Worm (Caenorhabditis elegans) whole organism, L4 larva: Measurements from ENCODE around the gene pitp-1.
A peak's percentile ranks its signal among the peaks of the same experiment; 100 is the strongest.

Experiments
- F37D6.2 ChIP-seq: sonication (generic microtip); optimal IDR thresholded peaks from 2 replicates; lab custom pipeline; 2016; ENCODE audit warnings: mild to moderate bottlenecking, missing genetic modification characterization, missing compliant biosample characterization
- F44E2.7 ChIP-seq: fragments of 200-800 bp; sonication (Bioruptor generic); IDR thresholded peaks from 2 replicates; pipeline ENCODE4 v2.1.2; 2022; ENCODE audit warnings: missing genetic modification characterization, missing compliant biosample characterization
- F49E8.2 ChIP-seq: sonication (generic microtip); optimal IDR thresholded peaks from 2 replicates; lab custom pipeline; 2016; ENCODE audit warnings: missing compliant biosample characterization, mild to moderate bottlenecking, missing genetic modification characterization, borderline replicate concordance
- R02D3.7 ChIP-seq: fragments of 150-350 bp; sonication (generic microtip); optimal IDR thresholded peaks from 3 replicates; lab custom pipeline; 2014; ENCODE audit warnings: missing biosample characterization, missing genetic modification characterization
- T20F7.1 ChIP-seq: fragments of 200-800 bp; sonication (Bioruptor generic); optimal IDR thresholded peaks from 2 replicates; lab custom pipeline; 2018; ENCODE audit warnings: mild to moderate bottlenecking, missing genetic modification characterization, missing compliant biosample characterization
- Y75B8A.6 ChIP-seq: fragments of 200-800 bp; sonication (Bioruptor generic); IDR thresholded peaks from 2 replicates; pipeline ENCODE4 v1.3.6; 2022; ENCODE audit warnings: missing genetic modification reagents, missing genetic modification characterization, missing compliant biosample characterization
- aha-1 ChIP-seq: fragments of 150-350 bp; peaks from one replicate; lab custom pipeline; 2014; ENCODE audit warnings: missing biosample characterization, missing genetic modification characterization
- ceh-28 ChIP-seq: fragments of 150-350 bp; optimal IDR thresholded peaks from 2 replicates; lab custom pipeline; 2014; ENCODE audit warnings: missing biosample characterization, missing genetic modification reagents, missing genetic modification characterization
- ceh-44 ChIP-seq: fragments of 200-800 bp; sonication (Bioruptor generic); IDR thresholded peaks from 2 replicates; pipeline ENCODE4 v1.3.6; 2022; ENCODE audit warnings: missing genetic modification reagents, missing genetic modification characterization, missing compliant biosample characterization
- cey-2 ChIP-seq: sonication (generic microtip); optimal IDR thresholded peaks from 3 replicates; lab custom pipeline; 2017; ENCODE audit warnings: missing genetic modification characterization, mild to moderate bottlenecking, missing compliant biosample characterization, antibody characterized with exemption, borderline replicate concordance; ENCODE audit not compliant: insufficient read depth
- daf-16 ChIP-seq, 3 experiments: sonication (generic microtip); optimal IDR thresholded peaks; 2 replicates each; lab custom pipeline; 2016 to 2017; ENCODE audit warnings: missing genetic modification characterization in 3 of 3, missing genetic modification reagents in 3 of 3, mild to moderate bottlenecking in 2 of 3, missing compliant biosample characterization in 2 of 3, missing biosample characterization in 1 of 3, moderate library complexity in 1 of 3
- daf-19 ChIP-seq: fragments of 200-800 bp; sonication (Bioruptor generic); conservative IDR thresholded peaks from 2 replicates; pipeline ENCODE4 v1.3.6; 2022; ENCODE audit warnings: missing genetic modification characterization, missing compliant biosample characterization
- daf-8 ChIP-seq: fragments of 200-800 bp; sonication (Bioruptor generic); IDR thresholded peaks from 2 replicates; pipeline ENCODE4 v1.3.6; 2022; ENCODE audit warnings: missing genetic modification characterization, missing compliant biosample characterization
- dmd-6 ChIP-seq: fragments of 200-800 bp; sonication (Bioruptor generic); IDR thresholded peaks from 2 replicates; pipeline ENCODE4 v1.3.6; 2022; ENCODE audit warnings: missing genetic modification reagents, missing genetic modification characterization, missing compliant biosample characterization
- duxl-1 ChIP-seq: sonication (generic microtip); optimal IDR thresholded peaks from 2 replicates; lab custom pipeline; 2016; ENCODE audit warnings: mild to moderate bottlenecking, missing genetic modification characterization, moderate library complexity, missing compliant biosample characterization; ENCODE audit not compliant: poor library complexity
- dve-1 ChIP-seq: sonication (generic microtip); optimal IDR thresholded peaks from 2 replicates; lab custom pipeline; 2017; ENCODE audit warnings: antibody characterized with exemption, mild to moderate bottlenecking, missing genetic modification characterization, missing compliant biosample characterization; ENCODE audit not compliant: insufficient read depth
- egl-27 ChIP-seq: sonication (generic microtip); optimal IDR thresholded peaks from 3 replicates; lab custom pipeline; 2017; ENCODE audit warnings: missing biosample characterization, missing genetic modification reagents, missing genetic modification characterization
- egl-43 ChIP-seq: fragments of 200-800 bp; sonication (Bioruptor generic); IDR thresholded peaks from 2 replicates; pipeline ENCODE4 v1.3.6; 2022; ENCODE audit warnings: missing genetic modification reagents, missing genetic modification characterization, missing compliant biosample characterization
- hif-1 ChIP-seq, 2 experiments: sonication (generic microtip); optimal IDR thresholded peaks; 2 replicates each; lab custom pipeline; 2016 to 2017; ENCODE audit warnings: missing compliant biosample characterization in 2 of 2, missing genetic modification characterization in 2 of 2, missing genetic modification reagents in 2 of 2, missing genotype in 2 of 2, mild to moderate bottlenecking in 1 of 2
- hmg-1.1 ChIP-seq: fragments of 200-800 bp; sonication (Bioruptor generic); IDR thresholded peaks from 2 replicates; pipeline ENCODE4 v1.3.6; 2022; ENCODE audit warnings: missing genetic modification reagents, missing genetic modification characterization, missing compliant biosample characterization
- lin-1 ChIP-seq: fragments of 200-800 bp; sonication (Bioruptor generic); IDR thresholded peaks from 2 replicates; pipeline ENCODE4 v1.3.6; 2022; ENCODE audit warnings: missing genetic modification reagents, missing genetic modification characterization, missing compliant biosample characterization
- lin-13 ChIP-seq: fragments of 150-350 bp; optimal IDR thresholded peaks from 2 replicates; lab custom pipeline; 2014; ENCODE audit warnings: missing biosample characterization, missing genetic modification reagents, missing genetic modification characterization
- lin-15B ChIP-seq: fragments of 150-350 bp; sonication (generic microtip); optimal IDR thresholded peaks from 3 replicates; lab custom pipeline; 2014; ENCODE audit warnings: missing biosample characterization, missing genetic modification characterization
- lin-38 ChIP-seq: fragments of 200-800 bp; sonication (Bioruptor generic); IDR thresholded peaks from 2 replicates; pipeline ENCODE4 v1.3.6; 2022; ENCODE audit warnings: missing genetic modification reagents, missing genetic modification characterization, missing compliant biosample characterization
- lsy-2 ChIP-seq, 2 experiments: fragments of 150-350 bp in 1 of 2; sonication (generic microtip) in 1 of 2; optimal IDR thresholded peaks; 2 replicates each; lab custom pipeline; 2014 to 2017; ENCODE audit warnings: missing biosample characterization in 2 of 2, missing genetic modification characterization in 2 of 2
- madf-5 ChIP-seq, 2 experiments: fragments of 200-800 bp; sonication (Bioruptor generic); IDR thresholded peaks; 2 replicates each; pipeline ENCODE4 v1.3.6; 2022; ENCODE audit warnings: missing compliant biosample characterization in 2 of 2, missing genetic modification characterization in 2 of 2
- mdl-1 ChIP-seq, 2 experiments: fragments of 150-350 bp in 1 of 2; sonication (generic microtip) in 1 of 2; optimal IDR thresholded peaks; 2 replicates each; lab custom pipeline; 2014 to 2017; ENCODE audit warnings: missing biosample characterization in 2 of 2, missing genetic modification characterization in 2 of 2
- nhr-28 ChIP-seq: fragments of 150-350 bp; optimal IDR thresholded peaks from 2 replicates; lab custom pipeline; 2014; ENCODE audit warnings: missing biosample characterization, missing genetic modification characterization
- nhr-48 ChIP-seq: sonication (generic microtip); optimal IDR thresholded peaks from 2 replicates; lab custom pipeline; 2016; ENCODE audit warnings: mild to moderate bottlenecking, missing genetic modification characterization, missing compliant biosample characterization
- nhr-6 ChIP-seq: fragments of 150-350 bp; optimal IDR thresholded peaks from 2 replicates; lab custom pipeline; 2014; ENCODE audit warnings: missing biosample characterization, missing genetic modification characterization
- pqm-1 ChIP-seq: sonication (generic microtip); optimal IDR thresholded peaks from 2 replicates; lab custom pipeline; 2017; ENCODE audit warnings: missing biosample characterization, missing genetic modification characterization
- snpc-4 ChIP-seq: fragments of 150-350 bp; optimal IDR thresholded peaks from 2 replicates; lab custom pipeline; 2014; ENCODE audit warnings: missing biosample characterization, missing genetic modification characterization
- tra-1 ChIP-seq: fragments of 200-800 bp; sonication (Bioruptor generic); IDR thresholded peaks from 2 replicates; pipeline ENCODE4 v1.3.6; 2022; ENCODE audit warnings: missing genetic modification reagents, missing genetic modification characterization, missing compliant biosample characterization
- zag-1 ChIP-seq: fragments of 150-350 bp; optimal IDR thresholded peaks from 2 replicates; lab custom pipeline; 2014; ENCODE audit warnings: missing biosample characterization, missing genetic modification characterization

pitp-1 gene

DNA sequence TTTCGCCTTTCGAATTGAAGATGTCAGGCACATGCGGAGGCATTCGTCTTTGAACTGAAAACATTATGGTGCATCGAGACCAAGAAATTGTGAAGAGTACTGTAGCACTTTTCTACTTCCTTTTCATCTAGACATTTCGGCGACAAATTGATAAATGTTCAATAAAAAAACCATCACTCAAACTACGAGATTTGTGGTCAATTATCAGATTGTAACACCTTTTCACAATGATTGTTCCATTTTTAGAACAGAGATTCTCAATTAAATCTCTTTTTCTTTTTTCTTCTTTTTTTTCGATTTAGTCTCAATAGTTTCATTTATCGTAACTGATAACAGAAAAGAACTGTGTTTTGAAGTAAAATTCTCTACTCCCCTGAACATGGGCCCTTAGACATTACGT is 43.5 kb downstream of the pitp-1 start:
- TF ChIP-seq F44E2.7 (GFP tag; lab: Robert Waterston, UW), result no peak
- TF ChIP-seq F49E8.2 (tag; lab: Kevin White, UChicago), result no peak
- 0 out of 2 replicates have a peak, but pooled peaks have one; percentile 9 for TF ChIP-seq dmd-6
- TF ChIP-seq nhr-6 (tag; lab: Kevin White, UChicago), result no peak
- TF ChIP-seq nhr-48 (tag; lab: Kevin White, UChicago), result peak; percentile 1
- 0 out of 2 replicates have a peak, but pooled peaks have one; percentile 31 for TF ChIP-seq tra-1 (GFP tag; lab: Robert Waterston, UW)
- no peak for TF ChIP-seq zag-1 (tag; lab: Kevin White, UChicago)
- TF ChIP-seq dve-1, result peak; percentile 21
- peak; percentile 71 for TF ChIP-seq nhr-28 (tag; lab: Kevin White, UChicago)
- no peak for TF ChIP-seq pqm-1 (tag; lab: Kevin White, UChicago)
- peak in 1 of 2 experiments; percentile 12 for TF ChIP-seq lsy-2 (tag; optimal IDR thresholded peaks at IDR 0.05; lab: Kevin White, UChicago)

- TF ChIP-seq F37D6.2 (tag; lab: Kevin White, UChicago) (no peak), ceh-44 (GFP tag; lab: Robert Waterston, UW) (0 out of 2 replicates have a peak, but pooled peaks have one; percentile 28), daf-16 (GFP tag; optimal IDR thresholded peaks at IDR 0.05; lab: Kevin White, UChicago) (no peak), daf-16 (tag; optimal IDR thresholded peaks at IDR 0.05; lab: Kevin White, UChicago) (no peak), aha-1 (tag; lab: Kevin White, UChicago) (peak; percentile 70), lin-38 (GFP tag; lab: Robert Waterston, UW) (no peak)
Observed at ce11 chrIII:3484995-3485394, 44.6 kb downstream of the pitp-1 start.

- TF ChIP-seq egl-27 (tag; lab: Kevin White, UChicago), result no peak
- TF ChIP-seq lin-15B (tag; lab: Kevin White, UChicago), result no peak
Observed at ce11 chrIII:3482291-3482690, 47.3 kb downstream of the pitp-1 start, which contains the start of gene C34C12.6. Gene C34C12.6, plus strand, starts transcription at chrIII:3482591.

DNA sequence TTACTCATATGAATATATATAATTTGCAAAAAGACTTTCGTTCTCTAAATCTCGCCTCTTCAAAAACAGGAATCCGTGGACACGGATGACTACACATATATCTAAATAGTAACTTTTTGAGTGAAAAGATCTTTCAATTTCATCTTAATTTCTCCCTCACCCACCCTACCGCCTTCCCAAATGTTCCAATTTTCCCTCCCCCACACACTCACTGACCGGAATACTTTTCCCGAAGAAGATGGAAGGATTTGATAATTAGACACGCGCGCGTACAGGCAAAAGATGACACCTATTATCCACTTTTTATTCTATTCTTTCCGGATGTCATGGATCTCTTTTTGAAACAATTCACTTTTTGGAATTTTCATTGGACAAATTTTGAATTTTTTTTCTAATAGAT is 48.6 kb downstream of the pitp-1 start:
- TF ChIP-seq hif-1 (tag; optimal IDR thresholded peaks at IDR 0.05; lab: Kevin White, UChicago) (no peak), lin-38 (GFP tag; lab: Robert Waterston, UW) (no peak), daf-19 (GFP tag; lab: Robert Waterston, UW) (no peak), snpc-4 (tag; lab: Kevin White, UChicago) (no peak), daf-8 (GFP tag; lab: Robert Waterston, UW) (no peak), madf-5 (GFP tag; IDR thresholded peaks at IDR 0.05; lab: Robert Waterston, UW) (no peak), ceh-28 (tag; lab: Kevin White, UChicago) (no peak), lin-1 (no peak), dmd-6 (no peak), T20F7.1 (GFP tag; lab: Kevin White, UChicago) (no peak), Y75B8A.6 (GFP tag; lab: Robert Waterston, UW) (no peak), egl-43 (GFP tag; lab: Robert Waterston, UW) (no peak), lin-13 (GFP tag; lab: Kevin White, UChicago) (no peak), F37D6.2 (tag; lab: Kevin White, UChicago) (no peak), R02D3.7 (tag; lab: Kevin White, UChicago) (no peak), ceh-44 (GFP tag; lab: Robert Waterston, UW) (no peak), cey-2 (tag; lab: Kevin White, UChicago) (no peak), hmg-1.1 (GFP tag; lab: Robert Waterston, UW) (no peak), mdl-1 (tag; optimal IDR thresholded peaks at IDR 0.05; lab: Kevin White, UChicago) (no peak), duxl-1 (tag; lab: Kevin White, UChicago) (no peak)
